Fruit fly (Drosophila melanogaster): ENCODE results near the gene Zdhhc8.

- TF ChIP-seq Sox102F (GFP tag; optimal IDR thresholded peaks at IDR 0.05) (no peak), CG6854 (GFP tag; optimal IDR thresholded peaks at IDR 0.05) (no peak), Gug (GFP tag; IDR thresholded peaks at IDR 0.05) (no peak), dac (GFP tag; optimal IDR thresholded peaks at IDR 0.05) (no peak), Lpt (GFP tag; optimal IDR thresholded peaks at IDR 0.05) (no peak), CG16779 (tag; optimal IDR thresholded peaks at IDR 0.05) (no peak), CG6276 (GFP tag; optimal IDR thresholded peaks at IDR 0.05) (no peak), CG11902 (GFP tag; optimal IDR thresholded peaks at IDR 0.05) (no peak), CG8119 (GFP tag; IDR thresholded peaks at IDR 0.05) (no peak)
Observed at dm6 chrX:9345522-9345921, 10.5 kb downstream of the Zdhhc8 start.

All from whole organism, prepupa.